Worm (Caenorhabditis elegans) whole organism, dauer: ENCODE measurements around the gene pptr-2.

Source experiments
- unc-62 ChIP-seq: sonication (generic microtip); optimal IDR thresholded peaks from 2 replicates; lab custom pipeline; 2017; ENCODE audit warnings: missing biosample characterization, missing genetic modification reagents, missing genetic modification characterization

pptr-2 gene

ce11 chrV:11061887-11062286 is 27.2 kb upstream of the pptr-2 start:
- TF ChIP-seq unc-62, result no peak

- no peak for TF ChIP-seq unc-62
Measured at ce11 chrV:11060239-11060984, 25.7 kb upstream of the pptr-2 start, which contains the start of gene T04C12.11. Gene T04C12.11, minus strand, starts transcription at chrV:11060289.

- no peak for TF ChIP-seq unc-62
Measured at ce11 chrV:11059180-11059579, 24.4 kb upstream of the pptr-2 start, which contains the start of gene T04C12.1. Gene T04C12.1, minus strand, starts transcription at chrV:11059269.

ce11 chrV:11057043-11057442 is 22.3 kb upstream of the pptr-2 start, which contains the start of gene srh-75:
Gene srh-75, minus strand, starts transcription at chrV:11057143.
- TF ChIP-seq unc-62, result no peak

- no peak for TF ChIP-seq unc-62
Measured at ce11 chrV:11056484-11056883, 21.8 kb upstream of the pptr-2 start.

ce11 chrV:11053827-11054226 is 19.1 kb upstream of the pptr-2 start, which contains the start of gene T04C12.7:
Gene T04C12.7, plus strand, starts transcription at chrV:11054127.
- no peak for TF ChIP-seq unc-62

- TF ChIP-seq unc-62, result no peak
Measured at ce11 chrV:11051921-11052320, 17.2 kb upstream of the pptr-2 start, which contains the start of gene T04C12.33. Gene T04C12.33, plus strand, starts transcription at chrV:11052221.

ce11 chrV:11048678-11049077 is 13.9 kb upstream of the pptr-2 start, which contains the start of gene srh-74:
Gene srh-74, minus strand, starts transcription at chrV:11048778.
- TF ChIP-seq unc-62, result no peak

- no peak for TF ChIP-seq unc-62
Measured at ce11 chrV:11046730-11047129, 12.0 kb upstream of the pptr-2 start, which contains the start of gene dhs-18. Gene dhs-18, minus strand, starts transcription at chrV:11046833.

ce11 chrV:11043767-11044166 is 9.0 kb upstream of the pptr-2 start, which contains the start of gene C45B11.6:
Gene C45B11.6, plus strand, starts transcription at chrV:11044067.
- no peak for TF ChIP-seq unc-62

- TF ChIP-seq unc-62, result no peak
Measured at ce11 chrV:11042538-11042937, 7.8 kb upstream of the pptr-2 start, which contains the start of gene C45B11.2. Gene C45B11.2, plus strand, starts transcription at chrV:11042710.

ce11 chrV:11041499-11041898 is 6.8 kb upstream of the pptr-2 start, which contains the start of gene C45B11.5:
Gene C45B11.5, plus strand, starts transcription at chrV:11041799.
- TF ChIP-seq unc-62, result no peak

- TF ChIP-seq unc-62, result no peak
Measured at ce11 chrV:11040473-11040872, 5.7 kb upstream of the pptr-2 start, which contains the start of gene C45B11.8. Gene C45B11.8, plus strand, starts transcription at chrV:11040773.

ce11 chrV:11040020-11040419 is 5.3 kb upstream of the pptr-2 start, which contains the start of gene C45B11.9:
Gene C45B11.9, plus strand, starts transcription at chrV:11040320.
- no peak for TF ChIP-seq unc-62

- TF ChIP-seq unc-62, result no peak
Measured at ce11 chrV:11039379-11039954, 4.7 kb upstream of the pptr-2 start, which contains the start of gene pak-2. Gene pak-2, minus strand, starts transcription at chrV:11039429.

ce11 chrV:11033241-11033640 is 1.5 kb downstream of the pptr-2 start:
- TF ChIP-seq unc-62, result no peak

ce11 chrV:11030675-11031074 is 4.1 kb downstream of the pptr-2 start:
- TF ChIP-seq unc-62, result no peak
